Fruit fly (Drosophila melanogaster): Measurements from ENCODE around the gene Dora.

Dora gene

DNA sequence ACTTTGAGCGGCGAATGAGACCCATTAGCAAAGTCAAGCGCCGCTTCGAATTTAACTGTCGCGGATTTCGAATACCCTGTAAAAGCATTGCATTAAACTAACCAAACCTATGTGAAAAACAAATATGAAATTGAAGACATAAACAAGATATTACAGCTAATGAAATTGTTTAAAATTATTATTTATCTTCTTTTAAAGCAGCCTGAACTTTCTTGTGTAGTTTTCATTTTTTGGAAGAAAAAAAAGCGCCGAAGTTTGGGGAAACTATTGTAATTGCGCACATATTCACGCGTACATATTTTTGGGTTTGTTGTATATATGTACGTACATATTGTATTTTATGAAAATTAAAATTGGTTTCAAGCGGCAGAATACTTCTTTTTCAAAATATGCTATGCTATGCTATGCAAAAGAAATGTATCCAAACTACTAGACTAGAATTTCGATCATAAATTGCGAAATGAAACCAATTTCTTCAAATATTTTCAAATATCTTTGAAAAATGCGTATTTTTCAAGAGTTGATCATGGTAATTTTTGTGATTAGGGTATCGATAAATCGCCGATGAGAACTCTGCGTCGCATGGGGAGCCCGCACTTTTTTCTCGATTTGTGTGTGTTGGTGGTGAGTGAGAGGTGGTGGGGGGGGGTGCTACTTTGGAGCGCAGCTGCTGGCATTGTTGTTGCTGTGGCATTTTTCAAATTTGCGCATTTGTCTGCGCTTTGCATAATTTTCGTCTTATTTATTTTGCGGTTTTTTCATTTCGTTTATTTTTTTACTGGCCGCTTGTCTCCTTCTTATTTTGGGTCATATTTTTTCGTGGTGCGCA is 62.8 kb downstream of the Dora start:
- TF ChIP-seq svp (GFP tag) (peak; percentile 61), eg (GFP tag; IDR thresholded peaks at IDR 0.05) (peak; percentile 18; the same call in 1 of the 3 replicates), CG11902 (GFP tag; optimal IDR thresholded peaks at IDR 0.05) (no peak), Sox15 (GFP tag; optimal IDR thresholded peaks at IDR 0.05) (no peak), vri (GFP tag; optimal IDR thresholded peaks at IDR 0.05) (no peak), Sox14 (GFP tag; optimal IDR thresholded peaks at IDR 0.05) (no peak), salr (GFP tag; optimal IDR thresholded peaks at IDR 0.05) (no peak), Met (GFP tag; optimal IDR thresholded peaks at IDR 0.05) (peak; percentile 23), lz (GFP tag; optimal IDR thresholded peaks at IDR 0.05) (peak; percentile 11), Eip78C (GFP tag) (peak; percentile 72), topi (GFP tag; optimal IDR thresholded peaks at IDR 0.05) (peak; percentile 16), CG6163 (GFP tag; IDR thresholded peaks at IDR 0.05) (no peak), Ets96B (tag; optimal IDR thresholded peaks at IDR 0.05) (no peak), Eip93F (GFP tag; optimal IDR thresholded peaks at IDR 0.05) (no peak), CG9139 (GFP tag; optimal IDR thresholded peaks at IDR 0.05) (no peak), CG3032 (tag; optimal IDR thresholded peaks at IDR 0.05) (no peak), Blimp-1 (GFP tag; optimal IDR thresholded peaks at IDR 0.05) (no peak), CG32006 (GFP tag; optimal IDR thresholded peaks at IDR 0.05) (peak; percentile 2), CG34406 (GFP tag; optimal IDR thresholded peaks at IDR 0.05) (no peak), CG15336 (GFP tag; IDR thresholded peaks at IDR 0.05) (0 out of 2 replicates have a peak, but pooled peaks have one; percentile 11), esn (GFP tag; optimal IDR thresholded peaks at IDR 0.05) (peak; percentile 21)

DNA sequence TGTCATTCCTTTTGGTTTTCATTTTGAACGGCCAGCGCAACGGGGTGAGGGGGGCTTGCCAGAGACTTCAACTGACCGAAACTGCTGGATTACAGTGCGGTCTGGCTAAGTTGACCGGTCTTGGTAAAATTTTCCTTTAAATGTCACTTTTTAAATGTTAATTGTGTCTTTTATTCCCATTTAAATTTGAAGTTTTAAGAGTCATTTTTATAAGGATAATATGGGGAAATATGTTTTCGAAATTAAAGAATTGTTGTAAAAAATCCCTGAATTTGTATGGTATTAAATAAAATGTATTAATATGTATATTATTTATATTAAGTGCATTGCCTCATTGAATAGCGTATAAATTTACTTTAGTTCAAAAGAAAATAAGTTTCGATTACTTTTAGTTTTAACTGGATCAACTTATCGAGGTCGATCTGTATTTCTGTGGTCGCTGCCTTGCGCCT is 64.9 kb downstream of the Dora start:
- peak; percentile 80 for TF ChIP-seq CG8632 (GFP tag; optimal IDR thresholded peaks at IDR 0.05)
- peak; percentile 63 for TF ChIP-seq dac (GFP tag; optimal IDR thresholded peaks at IDR 0.05)
- peak; percentile 80 for TF ChIP-seq acj6 (GFP tag; optimal IDR thresholded peaks at IDR 0.05)
- TF ChIP-seq pdm3 (GFP tag; optimal IDR thresholded peaks at IDR 0.05) = peak; percentile 58
- peak; percentile 79 for TF ChIP-seq OdsH (GFP tag; optimal IDR thresholded peaks at IDR 0.05)
- peak; percentile 73 for TF ChIP-seq CG11762 (GFP tag; optimal IDR thresholded peaks at IDR 0.05; ENCODE audit: insufficient read depth)
- TF ChIP-seq fd59A (GFP tag; optimal IDR thresholded peaks at IDR 0.05) = peak; percentile 69
- peak; percentile 86 for TF ChIP-seq CG8119 (GFP tag; IDR thresholded peaks at IDR 0.05)
- no peak for TF ChIP-seq Hr38 (GFP tag; optimal IDR thresholded peaks at IDR 0.05)
- peak; percentile 49; the same call in 2 of the 3 replicates for TF ChIP-seq CG6163 (GFP tag; IDR thresholded peaks at IDR 0.05)
- peak; percentile 65 for TF ChIP-seq CG10669 (GFP tag; optimal IDR thresholded peaks at IDR 0.05)
- TF ChIP-seq CG4318 (GFP tag; optimal IDR thresholded peaks at IDR 0.05) = peak; percentile 88
- TF ChIP-seq Sox102F (GFP tag; optimal IDR thresholded peaks at IDR 0.05) = no peak
- peak; percentile 70 for TF ChIP-seq Blimp-1 (GFP tag; optimal IDR thresholded peaks at IDR 0.05)
- no peak for TF ChIP-seq CG1621 (tag; optimal IDR thresholded peaks at IDR 0.05)
- peak; percentile 67 for TF ChIP-seq Met (GFP tag; optimal IDR thresholded peaks at IDR 0.05)
- TF ChIP-seq svp (GFP tag) = peak; percentile 88
- peak; percentile 39 for TF ChIP-seq Eip75B (GFP tag; optimal IDR thresholded peaks at IDR 0.05)
- TF ChIP-seq CG7368 (GFP tag; optimal IDR thresholded peaks at IDR 0.05) = peak; percentile 63
- peak; percentile 60 for TF ChIP-seq cyc (GFP tag; optimal IDR thresholded peaks at IDR 0.05)
- TF ChIP-seq CG3919 (GFP tag; optimal IDR thresholded peaks at IDR 0.05) = peak; percentile 78
- peak; percentile 42 for TF ChIP-seq Smox (GFP tag; optimal IDR thresholded peaks at IDR 0.05)
- peak; percentile 80 for TF ChIP-seq Ets96B (tag; optimal IDR thresholded peaks at IDR 0.05)
- peak; percentile 83 for TF ChIP-seq CG6808 (GFP tag; optimal IDR thresholded peaks at IDR 0.05)
- peak; percentile 40 for TF ChIP-seq Hr39 (GFP tag; optimal IDR thresholded peaks at IDR 0.05)
- peak; percentile 66 for TF ChIP-seq lz (GFP tag; optimal IDR thresholded peaks at IDR 0.05)
- peak; percentile 24 for TF ChIP-seq Ets21C (GFP tag; optimal IDR thresholded peaks at IDR 0.05)
- TF ChIP-seq CG11902 (GFP tag; optimal IDR thresholded peaks at IDR 0.05) = peak; percentile 58
- peak; percentile 47 for TF ChIP-seq CG8319 (GFP tag; optimal IDR thresholded peaks at IDR 0.05)
- no peak for TF ChIP-seq Eip93F (GFP tag; optimal IDR thresholded peaks at IDR 0.05)
- no peak for TF ChIP-seq fkh (GFP tag; optimal IDR thresholded peaks at IDR 0.05)
- peak; percentile 63 for TF ChIP-seq net (GFP tag; optimal IDR thresholded peaks at IDR 0.05)
- TF ChIP-seq CG31627 (GFP tag; optimal IDR thresholded peaks at IDR 0.05) = peak; percentile 23
- peak; percentile 82 for TF ChIP-seq CG34406 (GFP tag; optimal IDR thresholded peaks at IDR 0.05)
- peak; percentile 48 for TF ChIP-seq Lpt (GFP tag; optimal IDR thresholded peaks at IDR 0.05)
- TF ChIP-seq fd85E (GFP tag; optimal IDR thresholded peaks at IDR 0.05) = no peak
- TF ChIP-seq Eip78C (GFP tag) = peak; percentile 88
- peak; percentile 93 for TF ChIP-seq CG32006 (GFP tag; optimal IDR thresholded peaks at IDR 0.05)
